Worm (Caenorhabditis elegans) whole organism, L3 larva: ENCODE results near the gene ctl-2.
A peak's percentile ranks its signal among the peaks of the same experiment; 100 is the strongest.
"Not testable (repeated sequence)": the region's sequence is repeated elsewhere in the genome, so short reads cannot be mapped to it uniquely, and the experiment has no call there.

Source experiments
- R02D3.7 ChIP-seq: fragments of 150-350 bp; optimal IDR thresholded peaks from 2 replicates; lab custom pipeline; 2014; ENCODE audit warnings: missing biosample characterization, missing genetic modification characterization
- aly-2 ChIP-seq: fragments of 150-350 bp; optimal IDR thresholded peaks from 2 replicates; lab custom pipeline; 2014; ENCODE audit warnings: missing biosample characterization, missing genetic modification characterization
- ama-1 ChIP-seq: fragments of 150-350 bp; optimal IDR thresholded peaks from 2 replicates; lab custom pipeline; 2018
- ceh-28 ChIP-seq: fragments of 150-350 bp; optimal IDR thresholded peaks from 2 replicates; lab custom pipeline; 2014; ENCODE audit warnings: missing biosample characterization, missing genetic modification reagents, missing genetic modification characterization
- ceh-82 ChIP-seq: fragments of 150-350 bp; optimal IDR thresholded peaks from 2 replicates; lab custom pipeline; 2014; ENCODE audit warnings: missing biosample characterization, missing genetic modification characterization
- ceh-9 ChIP-seq: sonication (generic microtip); optimal IDR thresholded peaks from 2 replicates; lab custom pipeline; 2018; ENCODE audit warnings: missing biosample characterization, missing genetic modification characterization
- daf-12 ChIP-seq: fragments of 150-350 bp; optimal IDR thresholded peaks from 2 replicates; lab custom pipeline; 2014; ENCODE audit warnings: missing biosample characterization, missing genetic modification reagents, missing genetic modification characterization
- egl-27 ChIP-seq: sonication (generic microtip); optimal IDR thresholded peaks from 4 replicates; lab custom pipeline; 2017; ENCODE audit warnings: missing biosample characterization, missing genetic modification reagents, missing genetic modification characterization
- egl-5 ChIP-seq: fragments of 150-350 bp; optimal IDR thresholded peaks from 2 replicates; lab custom pipeline; 2017; ENCODE audit warnings: missing biosample characterization, missing genetic modification reagents, missing genetic modification characterization, inconsistent platforms
- elt-1 ChIP-seq: fragments of 150-350 bp; optimal IDR thresholded peaks from 2 replicates; lab custom pipeline; 2014; ENCODE audit warnings: missing biosample characterization, missing genetic modification characterization
- elt-2 ChIP-seq: sonication (generic microtip); optimal IDR thresholded peaks from 2 replicates; lab custom pipeline; 2016; ENCODE audit warnings: missing genetic modification reagents, mild to moderate bottlenecking, missing genetic modification characterization, missing compliant biosample characterization
- eor-1 ChIP-seq, 2 experiments: fragments of 150-350 bp; optimal IDR thresholded peaks; 2 replicates each; lab custom pipeline; 2014 to 2018; ENCODE audit warnings: missing biosample characterization in 2 of 2, missing genetic modification characterization in 2 of 2
- fkh-10 ChIP-seq: sonication (generic microtip); optimal IDR thresholded peaks from 2 replicates; lab custom pipeline; 2017; ENCODE audit warnings: missing biosample characterization, missing genetic modification reagents, missing genetic modification characterization
- fos-1 ChIP-seq: fragments of 150-350 bp; optimal IDR thresholded peaks from 2 replicates; lab custom pipeline; 2014; ENCODE audit warnings: missing biosample characterization, missing genetic modification characterization
- hmg-11 ChIP-seq: sonication (generic microtip); optimal IDR thresholded peaks from 2 replicates; lab custom pipeline; 2016; ENCODE audit warnings: missing genetic modification characterization, missing compliant biosample characterization
- jun-1 ChIP-seq: fragments of 150-350 bp; optimal IDR thresholded peaks from 2 replicates; lab custom pipeline; 2014; ENCODE audit warnings: missing biosample characterization, missing genetic modification reagents, missing genetic modification characterization
- lin-15B ChIP-seq: fragments of 150-350 bp; optimal IDR thresholded peaks from 2 replicates; lab custom pipeline; 2014; ENCODE audit warnings: missing biosample characterization, missing genetic modification characterization
- lsy-12 ChIP-seq: sonication (generic microtip); optimal IDR thresholded peaks from 2 replicates; lab custom pipeline; 2016; ENCODE audit warnings: mild to moderate bottlenecking, missing genetic modification characterization, missing compliant biosample characterization
- mdl-1 ChIP-seq: fragments of 150-350 bp; optimal IDR thresholded peaks from 2 replicates; lab custom pipeline; 2014; ENCODE audit warnings: missing biosample characterization, missing genetic modification characterization
- nhr-12 ChIP-seq: fragments of 150-350 bp; optimal IDR thresholded peaks from 2 replicates; lab custom pipeline; 2014; ENCODE audit warnings: missing biosample characterization, missing genetic modification characterization
- nhr-23 ChIP-seq: fragments of 150-350 bp; optimal IDR thresholded peaks from 2 replicates; lab custom pipeline; 2014; ENCODE audit warnings: missing biosample characterization, missing genetic modification reagents, missing genetic modification characterization
- nhr-237 ChIP-seq: fragments of 150-350 bp; optimal IDR thresholded peaks from 2 replicates; lab custom pipeline; 2014; ENCODE audit warnings: missing biosample characterization, missing genetic modification characterization
- nhr-25 ChIP-seq: sonication (generic microtip); optimal IDR thresholded peaks from 2 replicates; lab custom pipeline; 2017; ENCODE audit warnings: missing biosample characterization, missing genetic modification characterization
- nhr-28 ChIP-seq: fragments of 150-350 bp; optimal IDR thresholded peaks from 2 replicates; lab custom pipeline; 2014; ENCODE audit warnings: missing biosample characterization, missing genetic modification characterization
- nhr-43 ChIP-seq: sonication (generic microtip); optimal IDR thresholded peaks from 2 replicates; lab custom pipeline; 2016; ENCODE audit warnings: mild to moderate bottlenecking, missing genetic modification characterization, missing compliant biosample characterization; ENCODE audit not compliant: poor library complexity, severe bottlenecking
- nhr-67 ChIP-seq: fragments of 150-350 bp; optimal IDR thresholded peaks from 2 replicates; lab custom pipeline; 2014; ENCODE audit warnings: missing biosample characterization, missing genetic modification characterization
- nhr-76 ChIP-seq: fragments of 150-350 bp; sonication (generic microtip); optimal IDR thresholded peaks from 5 replicates; lab custom pipeline; 2014; ENCODE audit warnings: missing biosample characterization, missing genetic modification characterization
- nhr-77 ChIP-seq: fragments of 150-350 bp; optimal IDR thresholded peaks from 2 replicates; lab custom pipeline; 2014; ENCODE audit warnings: missing biosample characterization, missing genetic modification characterization
- pha-4 ChIP-seq: fragments of 150-350 bp; optimal IDR thresholded peaks from 2 replicates; lab custom pipeline; 2014; ENCODE audit warnings: missing biosample characterization, missing genetic modification reagents, missing genetic modification characterization
- pqm-1 ChIP-seq: fragments of 150-350 bp; optimal IDR thresholded peaks from 2 replicates; lab custom pipeline; 2017; ENCODE audit warnings: missing biosample characterization, missing genetic modification characterization, inconsistent platforms
- sea-2 ChIP-seq: fragments of 150-350 bp; sonication (generic microtip); optimal IDR thresholded peaks from 4 replicates; lab custom pipeline; 2014; ENCODE audit warnings: missing biosample characterization, missing genetic modification reagents, missing genetic modification characterization
- skn-1 ChIP-seq: fragments of 150-350 bp; optimal IDR thresholded peaks from 2 replicates; lab custom pipeline; 2014; ENCODE audit warnings: missing biosample characterization, missing genetic modification characterization
- snpc-4 ChIP-seq: fragments of 150-350 bp; optimal IDR thresholded peaks from 2 replicates; lab custom pipeline; 2014; ENCODE audit warnings: missing biosample characterization, missing genetic modification characterization
- tbx-2 ChIP-seq: sonication (generic microtip); optimal IDR thresholded peaks from 2 replicates; lab custom pipeline; 2016; ENCODE audit warnings: mild to moderate bottlenecking, missing genetic modification characterization, missing compliant biosample characterization
- unc-39 ChIP-seq: sonication (generic microtip); optimal IDR thresholded peaks from 4 replicates; lab custom pipeline; 2017; ENCODE audit warnings: missing biosample characterization, missing genetic modification characterization
- unc-62 ChIP-seq: fragments of 150-350 bp; sonication (generic microtip); optimal IDR thresholded peaks from 4 replicates; lab custom pipeline; 2014; ENCODE audit warnings: missing biosample characterization, missing genetic modification reagents, missing genetic modification characterization
- zag-1 ChIP-seq: fragments of 150-350 bp; optimal IDR thresholded peaks from 2 replicates; lab custom pipeline; 2014; ENCODE audit warnings: missing biosample characterization, missing genetic modification characterization
- ztf-11 ChIP-seq: fragments of 150-350 bp; optimal IDR thresholded peaks from 2 replicates; lab custom pipeline; 2014; ENCODE audit warnings: missing biosample characterization, missing genetic modification characterization

Gene ctl-2

ce11 chrII:14349356-14349923 is 47.6 kb upstream of the ctl-2 start, which contains the start of the genes Y54G11A.17, lin-7 and elof-1 (continued):
- TF ChIP-seq nhr-237, result no peak
- peak; percentile 32 for TF ChIP-seq R02D3.7 (tag; lab: Kevin White, UChicago)
- TF ChIP-seq nhr-67 (tag; lab: Kevin White, UChicago), result peak; percentile 21
- TF ChIP-seq pqm-1 (tag; lab: Kevin White, UChicago), result peak; percentile 80
- peak; percentile 31 for TF ChIP-seq ceh-28 (tag; lab: Kevin White, UChicago)
- TF ChIP-seq, all 47 proteins: peak for 24

ce11 chrII:14346243-14346642 is 44.4 kb upstream of the ctl-2 start, which contains the start of gene Y54G11A.9:
TSS of gene Y54G11A.9 (minus strand) at chrII:14346438.
- TF ChIP-seq egl-5, ceh-28, ceh-82 (tag; lab: Kevin White, UChicago): not testable (repeated sequence)
- TF ChIP-seq, all 47 proteins: peak for 0; not testable (repeated sequence) for 47

ce11 chrII:14344166-14344565 is 42.3 kb upstream of the ctl-2 start, which contains the start of gene ddl-3:
TSS of gene ddl-3 (minus strand) at chrII:14344454.
- not testable (repeated sequence) for TF ChIP-seq ama-1 (lab: Kevin White, UChicago); nhr-23 (tag; lab: Kevin White, UChicago); ztf-11 (tag; lab: Kevin White, UChicago)

- TF ChIP-seq eor-1 (tag; optimal IDR thresholded peaks at IDR 0.05; lab: Kevin White, UChicago) (no peak), daf-12 (tag; lab: Kevin White, UChicago) (no peak), elt-1 (no peak), hmg-11 (tag; lab: Kevin White, UChicago) (no peak), nhr-76 (tag; lab: Kevin White, UChicago) (no peak), snpc-4 (no peak), nhr-28 (no peak)
Measured at ce11 chrII:14321225-14321624, 19.4 kb upstream of the ctl-2 start.

- TF ChIP-seq nhr-25, result no peak
- TF ChIP-seq nhr-43 (tag; lab: Kevin White, UChicago), result no peak
- TF ChIP-seq egl-27 (tag; lab: Kevin White, UChicago), result no peak
- no peak for TF ChIP-seq aly-2 (tag; lab: Kevin White, UChicago)
- no peak for TF ChIP-seq ztf-11 (tag; lab: Kevin White, UChicago)
- no peak for TF ChIP-seq R02D3.7 (tag; lab: Kevin White, UChicago)
- TF ChIP-seq unc-39 (tag; lab: Kevin White, UChicago), result no peak
- no peak for TF ChIP-seq nhr-12 (tag; lab: Kevin White, UChicago)
- TF ChIP-seq egl-5 (tag; lab: Kevin White, UChicago), result no peak
- TF ChIP-seq eor-1 (tag; optimal IDR thresholded peaks at IDR 0.05; lab: Kevin White, UChicago), result no peak
- no peak for TF ChIP-seq zag-1 (tag; lab: Kevin White, UChicago)
- no peak for TF ChIP-seq lsy-12 (tag; lab: Kevin White, UChicago)
- TF ChIP-seq elt-1, result no peak
- TF ChIP-seq elt-2 (tag; lab: Kevin White, UChicago), result no peak
- no peak for TF ChIP-seq lin-15B (tag; lab: Kevin White, UChicago)
- TF ChIP-seq nhr-77 (tag; lab: Kevin White, UChicago), result no peak
- no peak for TF ChIP-seq nhr-237
- TF ChIP-seq fkh-10, result no peak
- no peak for TF ChIP-seq nhr-28
Measured at ce11 chrII:14319227-14319626, 17.4 kb upstream of the ctl-2 start.

ce11 chrII:14318027-14318426 is 16.2 kb upstream of the ctl-2 start, which contains the start of gene Y54G11A.14:
TSS of gene Y54G11A.14 (plus strand) at chrII:14318158.
- no peak for TF ChIP-seq jun-1 (tag; lab: Kevin White, UChicago)
- no peak for TF ChIP-seq pha-4
- no peak for TF ChIP-seq snpc-4
- TF ChIP-seq hmg-11 (tag; lab: Kevin White, UChicago), result no peak
- no peak for TF ChIP-seq ceh-9 (tag; lab: Kevin White, UChicago)
- TF ChIP-seq unc-62, result no peak
- no peak for TF ChIP-seq lsy-12 (tag; lab: Kevin White, UChicago)
- no peak for TF ChIP-seq R02D3.7 (tag; lab: Kevin White, UChicago)
- no peak for TF ChIP-seq skn-1 (tag; lab: Kevin White, UChicago)
- TF ChIP-seq zag-1 (tag; lab: Kevin White, UChicago), result no peak
- no peak for TF ChIP-seq nhr-237
- no peak for TF ChIP-seq mdl-1 (tag; lab: Kevin White, UChicago)
- TF ChIP-seq lin-15B (tag; lab: Kevin White, UChicago), result no peak
- TF ChIP-seq sea-2 (GFP tag; lab: Kevin White, UChicago), result no peak
- TF ChIP-seq tbx-2 (tag; lab: Kevin White, UChicago), result no peak
- no peak for TF ChIP-seq daf-12 (tag; lab: Kevin White, UChicago)
- TF ChIP-seq fos-1 (tag; lab: Kevin White, UChicago), result no peak
- no peak for TF ChIP-seq egl-27 (tag; lab: Kevin White, UChicago)
- no peak for TF ChIP-seq ztf-11 (tag; lab: Kevin White, UChicago)
- no peak for TF ChIP-seq ama-1 (lab: Kevin White, UChicago)
- TF ChIP-seq, all 47 proteins: peak for 0
